Fruit fly (Drosophila melanogaster) whole organism, prepupa: ENCODE data around the gene pyd.
A peak's percentile ranks its signal among the peaks of the same experiment; 100 is the strongest.

ENCODE experiments used
- CG10631 ChIP-seq: fragments of 200-800 bp; sonication (Bioruptor generic); optimal IDR thresholded peaks from 2 replicates; lab custom pipeline; 2016; ENCODE audit warnings: missing biosample characterization, missing genetic modification characterization
- CG10669 ChIP-seq: fragments of 200-800 bp; sonication (Bioruptor generic); optimal IDR thresholded peaks from 3 replicates; lab custom pipeline; 2018; ENCODE audit warnings: missing biosample characterization, mild to moderate bottlenecking, missing genetic modification characterization, moderate library complexity
- CG11294 ChIP-seq: fragments of 200-800 bp; sonication (Bioruptor generic); IDR thresholded peaks from 2 replicates; pipeline ENCODE4 v1.3.6; 2022; ENCODE audit warnings: missing biosample characterization, missing genetic modification characterization
- CG11762 ChIP-seq: fragments of 200-800 bp; sonication (Bioruptor generic); optimal IDR thresholded peaks from 3 replicates; lab custom pipeline; 2016; ENCODE audit warnings: missing biosample characterization, missing genetic modification characterization; ENCODE audit not compliant: insufficient read depth
- CG11902 ChIP-seq: fragments of 200-800 bp; sonication (Bioruptor generic); optimal IDR thresholded peaks from 3 replicates; lab custom pipeline; 2016; ENCODE audit warnings: missing biosample characterization, missing genetic modification characterization
- CG15336 ChIP-seq: fragments of 200-800 bp; sonication (Bioruptor generic); IDR thresholded peaks from 2 replicates; pipeline ENCODE4 v1.3.6; 2022; ENCODE audit warnings: missing biosample characterization, missing genetic modification characterization
- CG1621 ChIP-seq: fragments of 200-800 bp; sonication (Bioruptor generic); optimal IDR thresholded peaks from 3 replicates; lab custom pipeline; 2018; ENCODE audit warnings: missing biosample characterization, mild to moderate bottlenecking, missing genetic modification characterization
- CG16779 ChIP-seq: fragments of 200-800 bp; sonication (Bioruptor generic); optimal IDR thresholded peaks from 3 replicates; lab custom pipeline; 2017; ENCODE audit warnings: missing biosample characterization, mild to moderate bottlenecking, missing genetic modification characterization
- CG31627 ChIP-seq: fragments of 200-800 bp; sonication (Bioruptor generic); optimal IDR thresholded peaks from 3 replicates; lab custom pipeline; 2016; ENCODE audit warnings: missing biosample characterization, missing genetic modification characterization
- CG32006 ChIP-seq: fragments of 200-800 bp; sonication (Bioruptor generic); optimal IDR thresholded peaks from 3 replicates; lab custom pipeline; 2017; ENCODE audit warnings: missing biosample characterization, mild to moderate bottlenecking, missing genetic modification characterization
- CG34406 ChIP-seq: fragments of 200-800 bp; sonication (Bioruptor generic); optimal IDR thresholded peaks from 3 replicates; lab custom pipeline; 2016; ENCODE audit warnings: missing biosample characterization, missing genetic modification characterization
- CG4318 ChIP-seq: fragments of 200-800 bp; sonication (Bioruptor generic); optimal IDR thresholded peaks from 3 replicates; lab custom pipeline; 2017; ENCODE audit warnings: missing biosample characterization, mild to moderate bottlenecking, missing genetic modification characterization
- CG6163 ChIP-seq: fragments of 200-800 bp; sonication (Bioruptor generic); IDR thresholded peaks from 3 replicates; pipeline ENCODE4 v1.3.6; 2022; ENCODE audit warnings: missing biosample characterization, missing genetic modification characterization
- CG6276 ChIP-seq: fragments of 200-800 bp; sonication (Bioruptor generic); optimal IDR thresholded peaks from 2 replicates; lab custom pipeline; 2017; ENCODE audit warnings: missing biosample characterization, mild to moderate bottlenecking, missing genetic modification characterization
- CG6792 ChIP-seq: fragments of 200-800 bp; sonication (Bioruptor generic); optimal IDR thresholded peaks from 3 replicates; lab custom pipeline; 2016; ENCODE audit warnings: missing biosample characterization, missing genetic modification characterization
- CG8119 ChIP-seq: fragments of 200-800 bp; sonication (Bioruptor generic); IDR thresholded peaks from 3 replicates; pipeline ENCODE4 v1.3.6; 2022; ENCODE audit warnings: missing biosample characterization, missing genetic modification characterization
- CG8319 ChIP-seq: fragments of 200-800 bp; sonication (Bioruptor generic); optimal IDR thresholded peaks from 3 replicates; lab custom pipeline; 2016; ENCODE audit warnings: missing biosample characterization, missing genetic modification characterization
- CG9139 ChIP-seq: fragments of 200-800 bp; sonication (Bioruptor generic); optimal IDR thresholded peaks from 3 replicates; lab custom pipeline; 2017; ENCODE audit warnings: missing biosample characterization, mild to moderate bottlenecking, missing genetic modification characterization
- Eip75B ChIP-seq: fragments of 200-800 bp; sonication (Bioruptor generic); optimal IDR thresholded peaks from 3 replicates; lab custom pipeline; 2016; ENCODE audit warnings: missing biosample characterization, missing genetic modification characterization
- Eip78C ChIP-seq: fragments of 200-800 bp; sonication (Bioruptor generic); peaks from one replicate; lab custom pipeline; 2016; ENCODE audit warnings: missing biosample characterization, missing genetic modification characterization
- Eip93F ChIP-seq: fragments of 200-800 bp; sonication (Bioruptor generic); optimal IDR thresholded peaks from 2 replicates; lab custom pipeline; 2016; ENCODE audit warnings: missing biosample characterization, mild to moderate bottlenecking, missing genetic modification characterization
- Ets21C ChIP-seq: fragments of 200-800 bp; sonication (Bioruptor generic); optimal IDR thresholded peaks from 3 replicates; lab custom pipeline; 2016; ENCODE audit warnings: missing biosample characterization, missing genetic modification characterization
- Hr38 ChIP-seq: sonication (Bioruptor generic); optimal IDR thresholded peaks from 2 replicates; lab custom pipeline; 2016; ENCODE audit warnings: missing biosample characterization, missing genetic modification characterization
- Hr39 ChIP-seq: fragments of 200-800 bp; sonication (Bioruptor generic); optimal IDR thresholded peaks from 2 replicates; lab custom pipeline; 2016; ENCODE audit warnings: missing biosample characterization, missing genetic modification characterization
- Hr4 ChIP-seq: fragments of 200-800 bp; sonication (Bioruptor generic); optimal IDR thresholded peaks from 3 replicates; lab custom pipeline; 2016; ENCODE audit warnings: missing biosample characterization, missing genetic modification characterization
- Lpt ChIP-seq: fragments of 200-800 bp; sonication (Bioruptor generic); optimal IDR thresholded peaks from 3 replicates; lab custom pipeline; 2016; ENCODE audit warnings: missing biosample characterization, missing genetic modification characterization
- Met ChIP-seq: fragments of 200-800 bp; sonication (Bioruptor generic); optimal IDR thresholded peaks from 3 replicates; lab custom pipeline; 2016; ENCODE audit warnings: missing biosample characterization, missing genetic modification characterization
- OdsH ChIP-seq: fragments of 200-800 bp; sonication (Bioruptor generic); optimal IDR thresholded peaks from 3 replicates; lab custom pipeline; 2016; ENCODE audit warnings: missing biosample characterization, missing genetic modification characterization
- Smox ChIP-seq: fragments of 200-800 bp; sonication (Bioruptor generic); optimal IDR thresholded peaks from 3 replicates; lab custom pipeline; 2016; ENCODE audit warnings: missing biosample characterization, missing genetic modification characterization
- Sox102F ChIP-seq: fragments of 200-800 bp; sonication (Bioruptor generic); optimal IDR thresholded peaks from 2 replicates; lab custom pipeline; 2016; ENCODE audit warnings: missing biosample characterization, mild to moderate bottlenecking, missing genetic modification characterization
- Sox14 ChIP-seq: fragments of 200-800 bp; sonication (Bioruptor generic); optimal IDR thresholded peaks from 3 replicates; lab custom pipeline; 2016; ENCODE audit warnings: missing biosample characterization, missing genetic modification characterization
- Sox15 ChIP-seq: fragments of 200-800 bp; sonication (Bioruptor generic); optimal IDR thresholded peaks from 3 replicates; lab custom pipeline; 2016; ENCODE audit warnings: missing biosample characterization, missing genetic modification characterization
- achi ChIP-seq: fragments of 200-800 bp; sonication (Bioruptor generic); optimal IDR thresholded peaks from 3 replicates; lab custom pipeline; 2016; ENCODE audit warnings: missing biosample characterization, missing genetic modification characterization
- acj6 ChIP-seq: fragments of 200-800 bp; sonication (Bioruptor generic); optimal IDR thresholded peaks from 3 replicates; lab custom pipeline; 2016; ENCODE audit warnings: missing biosample characterization, missing genetic modification characterization
- dac ChIP-seq: fragments of 200-800 bp; sonication (Bioruptor generic); optimal IDR thresholded peaks from 2 replicates; lab custom pipeline; 2017; ENCODE audit warnings: missing biosample characterization, mild to moderate bottlenecking, missing genetic modification characterization
- esn ChIP-seq: fragments of 200-800 bp; sonication (Bioruptor generic); optimal IDR thresholded peaks from 2 replicates; lab custom pipeline; 2016; ENCODE audit warnings: missing biosample characterization, mild to moderate bottlenecking, missing genetic modification characterization, moderate library complexity
- fd59A ChIP-seq: fragments of 200-800 bp; sonication (Bioruptor generic); optimal IDR thresholded peaks from 2 replicates; lab custom pipeline; 2017; ENCODE audit warnings: missing biosample characterization, mild to moderate bottlenecking, missing genetic modification characterization, missing genetic modification reagents
- fkh ChIP-seq: fragments of 200-800 bp; sonication (Bioruptor generic); optimal IDR thresholded peaks from 3 replicates; lab custom pipeline; 2017; ENCODE audit warnings: missing biosample characterization, mild to moderate bottlenecking, missing genetic modification characterization, moderate library complexity
- net ChIP-seq: fragments of 200-800 bp; sonication (Bioruptor generic); optimal IDR thresholded peaks from 3 replicates; lab custom pipeline; 2016; ENCODE audit warnings: missing biosample characterization, missing genetic modification characterization
- salr ChIP-seq, 2 experiments: fragments of 200-800 bp; sonication (Bioruptor generic); optimal IDR thresholded peaks; 3 replicates each; lab custom pipeline; 2016 to 2018; ENCODE audit warnings: missing biosample characterization in 2 of 2, missing genetic modification characterization in 2 of 2, mild to moderate bottlenecking in 1 of 2
- ss ChIP-seq, 2 experiments: fragments of 200-800 bp; sonication (Bioruptor generic); optimal IDR thresholded peaks; 2 replicates in 1 of 2; 3 replicates in 1 of 2; lab custom pipeline; 2017 to 2018; ENCODE audit warnings: mild to moderate bottlenecking in 2 of 2, missing biosample characterization in 2 of 2, missing genetic modification characterization in 2 of 2, moderate library complexity in 1 of 2
- svp ChIP-seq: fragments of 200-800 bp; sonication (Bioruptor generic); peaks from one replicate; lab custom pipeline; 2016; ENCODE audit warnings: missing biosample characterization, missing genetic modification characterization
- topi ChIP-seq: fragments of 200-800 bp; sonication (Bioruptor generic); optimal IDR thresholded peaks from 3 replicates; lab custom pipeline; 2016; ENCODE audit warnings: missing biosample characterization, missing genetic modification characterization
- vri ChIP-seq: fragments of 200-800 bp; sonication (Bioruptor generic); optimal IDR thresholded peaks from 3 replicates; lab custom pipeline; 2016; ENCODE audit warnings: missing biosample characterization, mild to moderate bottlenecking, missing genetic modification characterization

The pyd gene

DNA sequence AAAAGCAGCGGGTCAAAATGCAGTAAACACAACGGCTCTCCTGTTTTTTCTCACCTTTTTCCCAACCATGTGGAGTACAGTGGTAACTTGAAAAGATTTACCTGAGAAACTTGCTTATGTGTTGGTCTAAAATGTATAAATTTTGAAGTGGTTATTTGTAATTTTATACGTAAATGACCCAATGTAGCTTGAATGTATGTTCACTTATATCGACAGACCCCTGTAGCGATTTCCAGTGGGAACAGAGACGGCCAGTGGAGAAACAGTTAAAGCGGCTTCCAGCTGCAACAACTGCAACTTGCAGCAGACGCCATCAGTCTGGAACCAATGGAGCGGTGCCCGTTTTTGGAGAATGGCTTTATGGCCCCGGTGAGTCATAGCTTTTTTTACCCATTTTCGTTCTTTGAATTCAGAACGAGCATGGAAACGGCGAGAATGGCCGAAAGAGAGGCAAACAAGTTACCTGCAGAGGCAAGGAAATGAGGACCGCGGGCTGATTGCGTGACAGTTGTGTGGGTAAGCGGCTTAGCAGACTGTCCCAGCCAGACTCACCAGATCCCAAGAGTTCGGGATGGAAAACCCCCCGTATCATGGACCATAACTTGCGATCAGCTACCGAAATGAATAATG is 5.7 kb downstream of the pyd start (continued):
- peak; percentile 87 for TF ChIP-seq net (GFP tag; lab: Kevin White, UChicago)
- TF ChIP-seq CG9139 (GFP tag; lab: Kevin White, UChicago): peak; percentile 94
- peak; percentile 91 for TF ChIP-seq CG6792 (GFP tag; lab: Kevin White, UChicago)
- peak; percentile 95 for TF ChIP-seq esn (GFP tag; lab: Kevin White, UChicago)
- TF ChIP-seq CG1621 (tag; lab: Kevin White, UChicago): peak; percentile 92
- peak; percentile 70 for TF ChIP-seq CG4318
- TF ChIP-seq Smox (GFP tag; lab: Kevin White, UChicago): peak; percentile 93
- peak; percentile 90 for TF ChIP-seq vri (GFP tag; lab: Kevin White, UChicago)
- no peak for TF ChIP-seq Hr38 (GFP tag; lab: Kevin White, UChicago)
- peak; percentile 89 for TF ChIP-seq CG11902
- peak; percentile 86 for TF ChIP-seq CG10631 (GFP tag; lab: Kevin White, UChicago)
- peak; percentile 96 for TF ChIP-seq Lpt
- TF ChIP-seq topi (GFP tag; lab: Kevin White, UChicago): peak; percentile 93
- peak; percentile 82 for TF ChIP-seq CG8119 (GFP tag; lab: Robert Waterston, UW)
- TF ChIP-seq CG10669 (GFP tag; lab: Kevin White, UChicago): peak; percentile 98
- peak; percentile 80 for TF ChIP-seq CG32006 (GFP tag; lab: Kevin White, UChicago)

DNA sequence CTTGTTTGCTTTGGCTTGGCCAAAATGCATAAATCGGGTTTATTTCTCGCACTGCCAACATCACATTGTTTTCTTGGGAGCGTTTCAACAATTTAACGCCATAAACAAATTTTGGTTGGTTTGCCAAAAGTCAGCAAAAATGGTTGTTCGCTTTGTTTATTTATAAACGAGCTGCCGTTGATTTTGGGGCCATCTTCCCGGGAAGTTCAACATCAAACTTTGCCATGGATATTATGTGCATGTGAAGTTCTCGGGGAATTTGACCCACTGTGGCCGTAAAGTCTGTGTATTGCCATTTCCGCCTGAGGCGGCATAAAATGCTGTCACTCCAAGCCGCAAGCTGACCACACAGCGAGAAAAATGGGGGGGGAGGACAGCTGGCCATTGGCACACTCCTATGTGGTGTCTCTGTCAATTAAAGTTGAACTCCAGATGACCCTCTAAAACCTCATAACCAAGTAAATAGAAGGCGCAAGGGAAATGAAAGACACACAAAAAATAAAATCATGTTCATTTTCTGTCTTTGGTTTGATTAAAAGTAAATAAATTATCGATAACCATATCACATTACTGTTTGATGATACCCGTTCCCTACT is 7.8 kb downstream of the pyd start:
- TF ChIP-seq dac (no peak), Hr38 (GFP tag; lab: Kevin White, UChicago) (no peak), Eip93F (GFP tag; lab: Kevin White, UChicago) (no peak), Eip78C (GFP tag; lab: Kevin White, UChicago) (peak; percentile 1), achi (no peak), svp (peak; percentile 53), fkh (GFP tag; lab: Kevin White, UChicago) (peak; percentile 9)

DNA sequence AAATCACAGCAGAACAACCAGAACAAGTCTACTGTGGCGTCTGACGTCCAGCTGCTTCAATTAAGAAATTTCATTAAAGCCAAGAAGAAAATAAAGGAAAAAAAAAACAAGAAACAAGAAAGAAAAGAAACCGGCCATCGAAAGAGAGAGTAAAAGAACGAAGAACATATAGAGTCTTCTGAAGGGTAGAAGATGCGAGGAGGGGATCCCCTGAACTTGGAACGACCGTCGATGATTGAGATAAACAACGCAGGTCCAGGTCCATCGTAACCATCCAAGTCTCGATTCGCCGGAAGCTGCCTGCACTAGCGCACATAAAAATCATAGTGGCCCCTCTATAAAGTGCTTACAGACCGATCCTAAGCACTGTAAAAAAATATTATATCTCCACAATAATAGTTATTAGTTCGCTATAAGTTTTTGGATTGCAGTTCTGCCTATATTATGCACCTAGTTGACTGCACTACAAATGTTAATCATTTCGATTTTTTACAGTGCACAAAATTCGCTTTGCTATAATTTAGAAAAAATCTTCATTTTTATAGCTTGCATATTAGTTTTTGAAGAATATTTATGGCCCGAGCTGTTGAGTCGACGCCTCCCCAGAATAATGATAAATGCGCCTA is 9.0 kb downstream of the pyd start:
- TF ChIP-seq CG11762 (GFP tag; lab: Kevin White, UChicago): peak; percentile 28
- TF ChIP-seq CG6163 (GFP tag; lab: Robert Waterston, UW): peak; percentile 79
- peak; percentile 33 for TF ChIP-seq fd59A (GFP tag; lab: Kevin White, UChicago)
- TF ChIP-seq CG8319 (GFP tag; lab: Kevin White, UChicago): no peak
- no peak for TF ChIP-seq CG31627 (GFP tag; lab: Kevin White, UChicago)
- TF ChIP-seq Hr39 (GFP tag; lab: Kevin White, UChicago): peak; percentile 17
- TF ChIP-seq Met (GFP tag; lab: Kevin White, UChicago): peak; percentile 27
- TF ChIP-seq CG10669 (GFP tag; lab: Kevin White, UChicago): peak; percentile 84
- TF ChIP-seq Hr4 (GFP tag; lab: Kevin White, UChicago): peak; percentile 39
- TF ChIP-seq Hr38 (GFP tag; lab: Kevin White, UChicago): no peak
- peak; percentile 9 for TF ChIP-seq CG6276 (GFP tag; lab: Kevin White, UChicago)
- TF ChIP-seq CG9139 (GFP tag; lab: Kevin White, UChicago): peak; percentile 78
- TF ChIP-seq acj6 (GFP tag; lab: Kevin White, UChicago): peak; percentile 63
- peak; percentile 61 to 68 for TF ChIP-seq salr (GFP tag; optimal IDR thresholded peaks at IDR 0.05; lab: Kevin White, UChicago)
- peak; percentile 32 to 62 for TF ChIP-seq ss (GFP tag; optimal IDR thresholded peaks at IDR 0.05; lab: Kevin White, UChicago)
- TF ChIP-seq CG11902: no peak
- TF ChIP-seq achi: peak; percentile 56
- no peak for TF ChIP-seq dac
- no peak for TF ChIP-seq CG16779 (tag; lab: Kevin White, UChicago)
- TF ChIP-seq Ets21C: no peak
- TF ChIP-seq fkh (GFP tag; lab: Kevin White, UChicago): no peak
- peak; percentile 64 for TF ChIP-seq Eip75B (GFP tag; lab: Kevin White, UChicago)
- peak; percentile 37; the same call in 1 of the 2 replicates for TF ChIP-seq CG15336
- no peak for TF ChIP-seq Sox15 (GFP tag; lab: Kevin White, UChicago)
- TF ChIP-seq CG11294 (GFP tag; lab: Robert Waterston, UW): no peak
- peak; percentile 51 for TF ChIP-seq OdsH
- peak; percentile 55 for TF ChIP-seq Sox14 (GFP tag; lab: Kevin White, UChicago)
- peak; percentile 38 for TF ChIP-seq CG4318
- no peak for TF ChIP-seq svp
- TF ChIP-seq CG34406 (GFP tag; lab: Kevin White, UChicago): peak; percentile 1
- no peak for TF ChIP-seq vri (GFP tag; lab: Kevin White, UChicago)
- no peak for TF ChIP-seq Sox102F
- TF ChIP-seq CG32006 (GFP tag; lab: Kevin White, UChicago): peak; percentile 43
